Fruit fly (Drosophila melanogaster) whole organism, adult: Measurements from ENCODE around the gene GluRIA.
A peak's percentile ranks its signal among the peaks of the same experiment; 100 is the strongest.

Experiments
- CG5204 ChIP-seq: fragments of 200-800 bp; sonication (Bioruptor generic); optimal IDR thresholded peaks from 2 replicates; lab custom pipeline; 2016; ENCODE audit warnings: missing biosample characterization, missing genetic modification characterization
- pad ChIP-seq: fragments of 200-800 bp; sonication (Bioruptor generic); optimal IDR thresholded peaks from 3 replicates; lab custom pipeline; 2017; ENCODE audit warnings: missing biosample characterization, missing genetic modification characterization, mild to moderate bottlenecking, moderate library complexity, missing genetic modification reagents

dm6 chr3L:6605925-6606324, 17.9 kb upstream of the GluRIA start, which contains the start of gene zpg:
- TF ChIP-seq CG5204 (GFP tag; lab: Kevin White, UChicago) (no peak), pad (GFP tag; lab: Kevin White, UChicago) (peak; percentile 25)
